Worm (Caenorhabditis elegans) whole organism, midembryonic: ENCODE measurements around the gene C49C8.1.

Experiments used
- klf-2 ChIP-seq: fragments of 200-800 bp; sonication (Bioruptor generic); conservative IDR thresholded peaks from 2 replicates; pipeline ENCODE4 v1.3.6; 2022; ENCODE audit warnings: missing genetic modification reagents, missing genetic modification characterization, missing compliant biosample characterization
- tab-1 ChIP-seq: fragments of 200-800 bp; sonication (Bioruptor generic); IDR thresholded peaks from 2 replicates; pipeline ENCODE4 v1.3.6; 2022; ENCODE audit warnings: missing genetic modification characterization, missing compliant biosample characterization

DNA sequence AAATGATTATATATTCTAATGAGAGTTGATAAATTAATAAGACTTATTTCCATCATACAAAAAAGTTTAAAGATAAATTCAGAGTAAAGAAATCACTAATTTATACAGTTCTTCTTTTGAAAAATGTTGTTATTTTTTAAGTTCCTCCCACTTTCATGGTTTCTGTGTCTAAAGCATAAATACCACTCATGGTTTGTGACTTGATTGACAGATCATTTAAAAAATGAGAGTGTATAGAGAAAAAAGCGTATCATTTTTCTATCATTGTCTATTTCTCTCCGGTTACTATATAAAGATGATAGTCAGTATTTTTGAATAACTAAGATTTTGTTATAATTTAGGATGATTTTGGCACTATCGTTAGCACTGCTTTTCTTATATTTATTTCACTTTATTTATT lies 39.7 kb upstream of the C49C8.1 start, which contains the start of gene cyp-33E3:
- TF ChIP-seq tab-1 (GFP tag; lab: Robert Waterston, UW) (no peak), klf-2 (GFP tag; lab: Robert Waterston, UW) (no peak)
